Worm (Caenorhabditis elegans) whole organism, young adult: ENCODE results near the gene F09E10.7.

Experiments
- B0336.3 ChIP-seq: fragments of 200-800 bp; sonication (Bioruptor generic); IDR thresholded peaks from 2 replicates; pipeline ENCODE4 v1.3.6; 2022; ENCODE audit warnings: missing genetic modification characterization, missing compliant biosample characterization
- F10E7.11 ChIP-seq: sonication (generic microtip); optimal IDR thresholded peaks from 2 replicates; lab custom pipeline; 2017; ENCODE audit warnings: mild to moderate bottlenecking, missing genetic modification characterization, moderate library complexity, missing compliant biosample characterization
- F23B12.7 ChIP-seq: sonication (generic microtip); optimal IDR thresholded peaks from 2 replicates; lab custom pipeline; 2017; ENCODE audit warnings: missing genetic modification characterization, mild to moderate bottlenecking, missing compliant biosample characterization, antibody characterized with exemption, moderate library complexity; ENCODE audit not compliant: insufficient read depth
- K11D2.4 ChIP-seq: fragments of 200-800 bp; sonication (Bioruptor generic); IDR thresholded peaks from 2 replicates; pipeline ENCODE4 v1.3.6; 2022; ENCODE audit warnings: missing genetic modification reagents, missing genetic modification characterization, missing compliant biosample characterization
- akir-1 ChIP-seq: fragments of 200-800 bp; sonication (Bioruptor generic); optimal IDR thresholded peaks from 2 replicates; lab custom pipeline; 2018; ENCODE audit warnings: mild to moderate bottlenecking, missing genetic modification characterization, moderate library complexity, missing compliant biosample characterization
- aptf-2 ChIP-seq: fragments of 200-800 bp; sonication (Bioruptor generic); conservative IDR thresholded peaks from 2 replicates; pipeline ENCODE4 v1.3.6; 2022; ENCODE audit warnings: missing genetic modification reagents, missing genetic modification characterization, missing compliant biosample characterization
- atf-7 ChIP-seq: sonication (generic microtip); optimal IDR thresholded peaks from 2 replicates; lab custom pipeline; 2017; ENCODE audit warnings: mild to moderate bottlenecking, missing genetic modification characterization, missing compliant biosample characterization
- attf-5 ChIP-seq: fragments of 200-800 bp; sonication (Bioruptor generic); optimal IDR thresholded peaks from 2 replicates; lab custom pipeline; 2018; ENCODE audit warnings: mild to moderate bottlenecking, missing genetic modification characterization, missing compliant biosample characterization
- bed-1 ChIP-seq: fragments of 200-800 bp; sonication (Bioruptor generic); IDR thresholded peaks from 2 replicates; pipeline ENCODE4 v1.3.6; 2022; ENCODE audit warnings: missing genetic modification reagents, missing genetic modification characterization, missing compliant biosample characterization
- bed-2 ChIP-seq: fragments of 200-800 bp; sonication (Bioruptor generic); IDR thresholded peaks from 2 replicates; pipeline ENCODE4 v1.3.6; 2022; ENCODE audit warnings: missing genetic modification reagents, missing genetic modification characterization, missing compliant biosample characterization
- ccch-3 ChIP-seq: fragments of 200-800 bp; sonication (Bioruptor generic); optimal IDR thresholded peaks from 2 replicates; lab custom pipeline; 2018; ENCODE audit warnings: mild to moderate bottlenecking, missing genetic modification characterization, missing compliant biosample characterization
- cebp-1 ChIP-seq, 2 experiments: fragments of 200-800 bp in 1 of 2; sonication (Bioruptor generic) in 1 of 2; sonication (generic microtip) in 1 of 2; IDR thresholded peaks in 1 of 2; optimal IDR thresholded peaks in 1 of 2; 2 replicates each; pipeline versions ENCODE4 v1.3.6 to Lab custom; 2017 to 2022; ENCODE audit warnings: missing compliant biosample characterization in 2 of 2, missing genetic modification characterization in 2 of 2, mild to moderate bottlenecking in 1 of 2, missing genetic modification reagents in 1 of 2, moderate library complexity in 1 of 2
- ceh-40 ChIP-seq: fragments of 200-800 bp; sonication (Bioruptor generic); IDR thresholded peaks from 2 replicates; pipeline ENCODE4 v1.3.6; 2022; ENCODE audit warnings: missing genetic modification characterization, missing compliant biosample characterization
- hlh-12 ChIP-seq: sonication (generic microtip); optimal IDR thresholded peaks from 2 replicates; lab custom pipeline; 2016; ENCODE audit warnings: missing genetic modification characterization, missing compliant biosample characterization
- hlh-26 ChIP-seq: fragments of 200-800 bp; sonication (Bioruptor generic); conservative IDR thresholded peaks from 2 replicates; pipeline ENCODE4 v1.3.6; 2022; ENCODE audit warnings: missing genetic modification reagents, missing genetic modification characterization, missing compliant biosample characterization
- hmg-1.2 ChIP-seq: fragments of 200-800 bp; sonication (Bioruptor generic); IDR thresholded peaks from 2 replicates; pipeline ENCODE4 v1.3.6; 2022; ENCODE audit warnings: missing genetic modification reagents, missing genetic modification characterization, missing compliant biosample characterization
- hrde-1 ChIP-seq: sonication (generic microtip); optimal IDR thresholded peaks from 2 replicates; lab custom pipeline; 2016; ENCODE audit warnings: missing genetic modification characterization, mild to moderate bottlenecking, missing compliant biosample characterization, moderate library complexity, missing genotype, missing genetic modification reagents, borderline replicate concordance
- lag-1 ChIP-seq: fragments of 200-800 bp; sonication (Bioruptor generic); IDR thresholded peaks from 2 replicates; pipeline ENCODE4 v1.3.6; 2022; ENCODE audit warnings: missing genetic modification reagents, missing genetic modification characterization, missing compliant biosample characterization
- lin-26 ChIP-seq: fragments of 200-800 bp; sonication (Bioruptor generic); IDR thresholded peaks from 2 replicates; pipeline ENCODE4 v1.3.6; 2022; ENCODE audit warnings: missing genetic modification reagents, missing genetic modification characterization, missing compliant biosample characterization
- nfyb-1 ChIP-seq: fragments of 200-800 bp; sonication (Bioruptor generic); IDR thresholded peaks from 2 replicates; pipeline ENCODE4 v1.3.6; 2022; ENCODE audit warnings: missing genetic modification reagents, missing genetic modification characterization, missing compliant biosample characterization
- nhr-27 ChIP-seq: fragments of 200-800 bp; sonication (Bioruptor generic); optimal IDR thresholded peaks from 2 replicates; lab custom pipeline; 2018; ENCODE audit warnings: mild to moderate bottlenecking, missing genetic modification characterization, moderate library complexity, missing compliant biosample characterization
- nhr-90 ChIP-seq: sonication (generic microtip); optimal IDR thresholded peaks from 2 replicates; lab custom pipeline; 2016; ENCODE audit warnings: missing genotype, mild to moderate bottlenecking, missing genetic modification characterization, missing compliant biosample characterization
- pha-4 ChIP-seq: fragments of 150-350 bp; sonication (generic microtip); optimal IDR thresholded peaks from 2 replicates; lab custom pipeline; 2014; ENCODE audit warnings: missing biosample characterization, missing genetic modification reagents, missing genetic modification characterization
- rcor-1 ChIP-seq: fragments of 200-800 bp; sonication (Bioruptor generic); IDR thresholded peaks from 2 replicates; pipeline ENCODE4 v1.3.6; 2022; ENCODE audit warnings: missing genetic modification reagents, missing genetic modification characterization, missing compliant biosample characterization
- repo-1 ChIP-seq: sonication (generic microtip); optimal IDR thresholded peaks from 2 replicates; lab custom pipeline; 2017; ENCODE audit warnings: mild to moderate bottlenecking, missing genetic modification characterization, missing compliant biosample characterization
- snpc-1.1 ChIP-seq: sonication (generic microtip); optimal IDR thresholded peaks from 2 replicates; lab custom pipeline; 2017; ENCODE audit warnings: missing genetic modification characterization, mild to moderate bottlenecking, missing compliant biosample characterization, antibody characterized with exemption, moderate library complexity, missing genotype, missing genetic modification reagents; ENCODE audit not compliant: insufficient read depth
- sptf-2 ChIP-seq: fragments of 200-800 bp; sonication (Bioruptor generic); optimal IDR thresholded peaks from 2 replicates; lab custom pipeline; 2018; ENCODE audit warnings: mild to moderate bottlenecking, missing genetic modification characterization, missing compliant biosample characterization
- tlf-1 ChIP-seq: fragments of 200-800 bp; sonication (Bioruptor generic); optimal IDR thresholded peaks from 2 replicates; lab custom pipeline; 2018; ENCODE audit warnings: mild to moderate bottlenecking, missing genetic modification characterization, missing compliant biosample characterization
- unc-62 ChIP-seq: fragments of 150-350 bp; optimal IDR thresholded peaks from 2 replicates; lab custom pipeline; 2014; ENCODE audit warnings: missing biosample characterization, missing genetic modification reagents, missing genetic modification characterization
- ztf-26 ChIP-seq: sonication (generic microtip); optimal IDR thresholded peaks from 2 replicates; lab custom pipeline; 2017; ENCODE audit warnings: missing genetic modification characterization, missing compliant biosample characterization

F09E10.7 gene

DNA sequence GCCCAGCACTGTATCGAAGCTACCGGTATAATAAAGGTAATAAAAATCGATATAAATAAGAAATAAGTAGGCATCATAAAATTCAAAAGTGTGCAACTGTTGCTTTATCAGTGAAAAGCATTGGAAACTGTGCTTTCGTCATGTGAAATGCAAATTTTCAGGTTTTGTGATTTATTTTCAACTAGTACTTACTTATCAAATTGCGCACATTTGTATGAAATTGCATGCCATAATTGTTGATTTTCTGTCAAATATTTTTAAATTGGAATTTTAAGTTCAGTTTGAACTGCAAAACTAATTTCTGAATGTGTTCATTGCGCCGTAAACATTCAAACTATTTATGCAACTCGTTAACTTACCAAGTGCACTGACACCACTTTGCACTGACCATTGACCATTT lies 15.9 kb downstream of the F09E10.7 start, which contains the start of gene D1005.4:
Gene D1005.4, minus strand, starts transcription at position 101 of the 400 bp plus-strand sequence.
- TF ChIP-seq F10E7.11: no peak
- TF ChIP-seq, all 124 proteins: peak for 0

DNA sequence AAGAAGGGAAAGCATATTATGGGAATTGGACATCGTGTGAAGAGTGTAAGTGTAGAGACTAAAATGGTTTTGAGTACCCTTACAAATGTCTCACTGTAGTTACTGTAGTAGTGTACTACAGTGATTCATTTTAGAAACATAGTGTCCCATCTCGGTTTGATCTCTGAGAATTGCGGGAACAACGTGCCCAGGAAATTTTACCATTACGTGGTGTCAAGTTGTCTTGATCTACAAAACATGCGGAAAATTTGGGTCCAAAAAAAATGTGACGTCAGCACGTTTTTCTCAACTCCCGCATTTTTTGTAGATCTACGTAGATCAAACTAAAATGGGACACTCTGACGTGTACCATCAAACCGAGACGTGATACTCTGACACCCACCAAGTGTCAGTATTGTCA lies 18.4 kb downstream of the F09E10.7 start:
- TF ChIP-seq lin-26 (GFP tag; lab: Robert Waterston, UW) (no peak), cebp-1 (GFP tag; IDR thresholded peaks at IDR 0.05; lab: Robert Waterston, UW) (no peak), cebp-1 (tag; optimal IDR thresholded peaks at IDR 0.05; lab: Kevin White, UChicago) (no peak), F10E7.11 (no peak), nhr-90 (tag; lab: Kevin White, UChicago) (no peak), hmg-1.2 (GFP tag; lab: Robert Waterston, UW) (no peak), hrde-1 (no peak), hlh-26 (no peak), B0336.3 (GFP tag; lab: Robert Waterston, UW) (no peak), unc-62 (GFP tag; lab: Kevin White, UChicago) (no peak), ceh-40 (GFP tag; lab: Robert Waterston, UW) (no peak), hlh-12 (tag; lab: Kevin White, UChicago) (no peak), bed-1 (GFP tag; lab: Robert Waterston, UW) (no peak)

DNA sequence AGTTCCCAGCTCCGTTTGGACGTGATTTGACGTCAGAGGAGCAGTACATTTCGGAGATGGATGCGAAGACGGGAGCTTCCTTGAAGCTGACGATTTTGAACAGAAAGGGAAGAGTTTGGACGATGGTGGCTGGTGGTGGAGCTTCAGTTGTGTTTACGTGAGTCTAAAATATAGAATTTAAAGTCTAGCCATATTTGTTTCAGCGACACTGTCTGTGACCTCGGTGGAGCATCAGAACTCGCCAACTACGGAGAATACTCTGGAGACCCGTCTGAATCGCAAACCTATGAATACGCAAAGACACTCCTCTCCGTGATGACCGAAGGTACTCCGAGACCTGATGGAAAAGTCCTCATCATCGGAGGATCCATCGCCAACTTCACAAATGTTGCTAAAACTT lies 21.1 kb downstream of the F09E10.7 start:
- TF ChIP-seq lag-1 (GFP tag; lab: Robert Waterston, UW) (no peak), snpc-1.1 (tag; lab: Kevin White, UChicago) (no peak), pha-4 (tag; lab: Kevin White, UChicago) (no peak), rcor-1 (no peak), bed-1 (GFP tag; lab: Robert Waterston, UW) (0 out of 2 replicates have a peak, but pooled peaks have one; percentile 61)

DNA sequence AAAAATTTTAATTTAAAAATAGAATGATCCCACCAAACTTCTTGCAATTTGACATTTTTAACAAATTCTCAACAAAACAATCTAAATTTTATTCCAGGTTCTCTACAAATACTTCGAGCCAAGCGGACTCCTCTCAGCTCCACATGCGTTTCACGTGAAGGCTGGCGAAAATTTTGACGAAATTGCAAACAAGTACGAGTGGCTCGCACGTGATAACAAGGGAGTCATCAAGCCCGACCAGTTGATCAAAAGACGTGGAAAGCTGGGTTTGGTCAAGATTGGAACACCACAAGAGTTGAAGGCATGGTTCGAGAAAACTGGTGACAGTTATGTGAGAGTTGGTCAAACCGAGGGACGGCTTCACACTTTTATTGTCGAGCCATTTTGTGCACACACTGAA lies 22.0 kb downstream of the F09E10.7 start:
- TF ChIP-seq rcor-1: no peak
- TF ChIP-seq bed-2: no peak
- TF ChIP-seq tlf-1 (GFP tag; lab: Kevin White, UChicago): no peak
- TF ChIP-seq aptf-2: no peak

DNA sequence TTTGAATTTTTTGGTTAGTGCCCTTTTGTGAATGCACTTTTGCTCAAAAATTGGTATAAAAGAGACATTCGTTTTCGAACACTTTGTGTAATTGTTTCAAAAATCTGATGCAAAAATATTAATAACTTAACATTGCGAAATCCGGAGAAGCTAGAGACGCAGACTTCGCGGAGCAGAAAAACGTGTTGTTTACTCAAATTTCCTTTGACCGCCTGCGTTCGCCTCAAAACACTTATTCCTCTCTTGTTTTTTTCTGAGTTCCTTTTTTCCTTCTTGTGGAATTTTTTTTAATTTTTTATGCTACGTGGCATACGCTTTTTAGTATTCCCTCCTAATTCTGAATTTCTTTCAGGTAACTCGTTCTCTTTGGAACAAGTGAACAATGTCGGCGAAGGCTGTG lies 22.5 kb downstream of the F09E10.7 start, which contains the start of gene acly-1:
Gene acly-1, plus strand, starts transcription at position 353 of the 400 bp plus-strand sequence.
- TF ChIP-seq atf-7 (tag; lab: Kevin White, UChicago) (no peak), attf-5 (no peak), akir-1 (GFP tag; lab: Kevin White, UChicago) (no peak), F23B12.7 (tag; lab: Kevin White, UChicago) (no peak), cebp-1 (GFP tag; IDR thresholded peaks at IDR 0.05; lab: Robert Waterston, UW) (peak; percentile 89), cebp-1 (tag; optimal IDR thresholded peaks at IDR 0.05; lab: Kevin White, UChicago) (peak; percentile 93), ccch-3 (GFP tag; lab: Kevin White, UChicago) (no peak), repo-1 (tag; lab: Kevin White, UChicago) (no peak)
- TF ChIP-seq, all 124 proteins: peak for 1

DNA sequence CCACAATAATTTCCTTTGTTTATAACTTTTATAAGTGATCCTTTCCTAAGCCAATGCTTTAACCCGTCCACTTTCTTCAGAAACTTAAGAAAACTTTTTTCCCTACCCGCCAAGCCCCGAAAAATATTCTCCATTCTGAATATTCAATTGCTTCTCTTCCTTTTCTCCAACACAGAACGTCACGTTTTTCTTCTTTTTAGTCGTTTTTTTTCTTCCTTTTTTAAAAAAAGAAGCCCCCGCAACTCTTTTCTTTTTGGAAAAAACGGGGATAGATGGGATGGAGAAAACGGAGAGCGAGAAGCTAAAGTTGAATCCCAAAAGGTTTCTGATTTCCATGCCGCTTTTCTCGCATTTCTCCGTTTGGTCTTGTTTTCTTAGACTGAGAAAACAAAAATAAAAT lies 23.1 kb downstream of the F09E10.7 start:
- TF ChIP-seq lin-26 (GFP tag; lab: Robert Waterston, UW) (no peak), nhr-27 (no peak), sptf-2 (no peak), K11D2.4 (GFP tag; lab: Robert Waterston, UW) (no peak), ztf-26 (no peak), nfyb-1 (GFP tag; lab: Robert Waterston, UW) (no peak)
